Fruit fly (Drosophila melanogaster) whole organism, pupa: Measurements from ENCODE around the gene sdk.
A peak's percentile ranks its signal among the peaks of the same experiment; 100 is the strongest.

Source experiments
- CG10348 ChIP-seq: fragments of 200-800 bp; sonication (Bioruptor generic); IDR thresholded peaks from 2 replicates; pipeline ENCODE4 v1.3.6; 2022; ENCODE audit warnings: missing biosample characterization, missing genetic modification characterization
- CG12605 ChIP-seq: fragments of 200-800 bp; sonication (Bioruptor generic); IDR thresholded peaks from 2 replicates; pipeline ENCODE4 v1.3.6; 2022; ENCODE audit warnings: missing biosample characterization, missing genetic modification characterization
- CG13204 ChIP-seq: fragments of 200-800 bp; sonication (Bioruptor generic); optimal IDR thresholded peaks from 2 replicates; lab custom pipeline; 2018; ENCODE audit warnings: missing biosample characterization, mild to moderate bottlenecking, missing genetic modification characterization, moderate library complexity
- CG14655 ChIP-seq: fragments of 200-800 bp; sonication (Bioruptor generic); optimal IDR thresholded peaks from 3 replicates; lab custom pipeline; 2017; ENCODE audit warnings: mild to moderate bottlenecking, missing biosample characterization, missing genetic modification reagents, missing genetic modification characterization
- CG15710 ChIP-seq: fragments of 200-800 bp; sonication (Bioruptor generic); optimal IDR thresholded peaks from 2 replicates; lab custom pipeline; 2018; ENCODE audit warnings: missing biosample characterization, mild to moderate bottlenecking, missing genetic modification characterization, moderate library complexity
- CG17806 ChIP-seq: fragments of 200-800 bp; sonication (Bioruptor generic); optimal IDR thresholded peaks from 2 replicates; lab custom pipeline; 2018; ENCODE audit warnings: missing biosample characterization, mild to moderate bottlenecking, missing genetic modification characterization, moderate library complexity
- CG32121 ChIP-seq: fragments of 200-800 bp; sonication (Bioruptor generic); IDR thresholded peaks from 2 replicates; pipeline ENCODE4 v1.3.6; 2022; ENCODE audit warnings: missing biosample characterization, missing genetic modification characterization
- CG34367 ChIP-seq: fragments of 200-800 bp; sonication (Bioruptor generic); optimal IDR thresholded peaks from 2 replicates; lab custom pipeline; 2018; ENCODE audit warnings: missing biosample characterization, mild to moderate bottlenecking, missing genetic modification characterization
- CG4496 ChIP-seq: fragments of 200-800 bp; sonication (Bioruptor generic); IDR thresholded peaks from 3 replicates; pipeline ENCODE4 v1.3.6; 2022; ENCODE audit warnings: missing biosample characterization, missing genetic modification characterization
- CG8159 ChIP-seq: fragments of 200-800 bp; sonication (Bioruptor generic); optimal IDR thresholded peaks from 3 replicates; lab custom pipeline; 2018; ENCODE audit warnings: missing biosample characterization, mild to moderate bottlenecking, missing genetic modification characterization, moderate library complexity
- CG8301 ChIP-seq: fragments of 200-800 bp; sonication (Bioruptor generic); optimal IDR thresholded peaks from 2 replicates; lab custom pipeline; 2018; ENCODE audit warnings: missing biosample characterization, mild to moderate bottlenecking, missing genetic modification characterization
- CG9948 ChIP-seq: fragments of 200-800 bp; sonication (Bioruptor generic); optimal IDR thresholded peaks from 2 replicates; lab custom pipeline; 2018; ENCODE audit warnings: missing biosample characterization, mild to moderate bottlenecking, missing genetic modification characterization, moderate library complexity
- D1 ChIP-seq: fragments of 200-800 bp; sonication (Bioruptor generic); optimal IDR thresholded peaks from 2 replicates; lab custom pipeline; 2018; ENCODE audit warnings: missing biosample characterization, mild to moderate bottlenecking, missing genetic modification characterization, moderate library complexity
- EcR ChIP-seq: fragments of 200-800 bp; sonication (Bioruptor generic); optimal IDR thresholded peaks from 3 replicates; lab custom pipeline; 2019; ENCODE audit warnings: missing biosample characterization, missing genetic modification characterization, mild to moderate bottlenecking, moderate library complexity, missing genetic modification reagents
- Ets98B ChIP-seq: fragments of 200-800 bp; sonication (Bioruptor generic); IDR thresholded peaks from 2 replicates; pipeline ENCODE4 v1.3.6; 2022; ENCODE audit warnings: missing biosample characterization, missing genetic modification characterization
- Pif1A ChIP-seq: fragments of 200-800 bp; sonication (Bioruptor generic); optimal IDR thresholded peaks from 3 replicates; lab custom pipeline; 2016; ENCODE audit warnings: missing biosample characterization, missing genetic modification characterization
- Pif1B ChIP-seq: fragments of 200-800 bp; sonication (Bioruptor generic); optimal IDR thresholded peaks from 3 replicates; lab custom pipeline; 2016; ENCODE audit warnings: missing biosample characterization, missing genetic modification characterization
- Snoo ChIP-seq: fragments of 200-800 bp; sonication (Bioruptor generic); optimal IDR thresholded peaks from 3 replicates; lab custom pipeline; 2017; ENCODE audit warnings: missing biosample characterization, mild to moderate bottlenecking, missing genetic modification characterization, inconsistent platforms
- fd96Ca ChIP-seq: fragments of 200-800 bp; sonication (Bioruptor generic); IDR thresholded peaks from 3 replicates; pipeline ENCODE4 v1.3.6; 2022; ENCODE audit warnings: missing biosample characterization, missing genetic modification characterization
- gl ChIP-seq: fragments of 200-800 bp; sonication (Bioruptor generic); optimal IDR thresholded peaks from 2 replicates; lab custom pipeline; 2018; ENCODE audit warnings: missing biosample characterization, mild to moderate bottlenecking, missing genetic modification characterization
- rn ChIP-seq: fragments of 200-800 bp; sonication (Bioruptor generic); IDR thresholded peaks from 2 replicates; pipeline ENCODE4 v1.3.6; 2022; ENCODE audit warnings: missing biosample characterization, missing genetic modification characterization

The sdk gene

dm6 chrX:692811-693764 is 6.5 kb downstream of the sdk start:
- peak; percentile 19 for TF ChIP-seq CG14655
- no peak for TF ChIP-seq fd96Ca (GFP tag; lab: Robert Waterston, UW)
- TF ChIP-seq EcR = peak; percentile 74

- TF ChIP-seq CG8159 (tag; lab: Kevin White, UChicago) (no peak), fd96Ca (GFP tag; lab: Robert Waterston, UW) (no peak), Pif1A (GFP tag; lab: Kevin White, UChicago) (no peak), Pif1B (GFP tag; lab: Kevin White, UChicago) (no peak), EcR (no peak), CG17806 (tag; lab: Kevin White, UChicago) (no peak), CG34367 (tag; lab: Kevin White, UChicago) (no peak), rn (GFP tag; lab: Robert Waterston, UW) (no peak), CG10348 (no peak), D1 (no peak), CG15710 (tag; lab: Kevin White, UChicago) (no peak)
Measured at dm6 chrX:693911-694310, 7.3 kb downstream of the sdk start.

- TF ChIP-seq CG13204 (GFP tag; lab: Kevin White, UChicago) = no peak
- TF ChIP-seq Snoo (tag; lab: Kevin White, UChicago) = no peak
- TF ChIP-seq Pif1A (GFP tag; lab: Kevin White, UChicago) = no peak
- TF ChIP-seq CG8159 (tag; lab: Kevin White, UChicago) = no peak
- TF ChIP-seq gl (tag; lab: Kevin White, UChicago) = no peak
- no peak for TF ChIP-seq CG9948 (tag; lab: Kevin White, UChicago)
- TF ChIP-seq Pif1B (GFP tag; lab: Kevin White, UChicago) = no peak
- TF ChIP-seq, all 21 proteins: peak for 0
Measured at dm6 chrX:694350-694749, 7.7 kb downstream of the sdk start.

dm6 chrX:694776-695175 is 8.1 kb downstream of the sdk start:
- no peak for TF ChIP-seq CG8159 (tag; lab: Kevin White, UChicago)
- no peak for TF ChIP-seq CG32121 (GFP tag; lab: Robert Waterston, UW)
- no peak for TF ChIP-seq CG17806 (tag; lab: Kevin White, UChicago)
- TF ChIP-seq Snoo (tag; lab: Kevin White, UChicago) = no peak
- no peak for TF ChIP-seq CG4496 (GFP tag; lab: Robert Waterston, UW)
- no peak for TF ChIP-seq Pif1B (GFP tag; lab: Kevin White, UChicago)
- TF ChIP-seq CG8301 (tag; lab: Kevin White, UChicago) = no peak
- TF ChIP-seq CG12605 (GFP tag; lab: Robert Waterston, UW) = no peak

- TF ChIP-seq D1 (no peak), fd96Ca (GFP tag; lab: Robert Waterston, UW) (no peak), CG4496 (GFP tag; lab: Robert Waterston, UW) (no peak), CG14655 (no peak), CG8159 (tag; lab: Kevin White, UChicago) (peak; percentile 33), CG10348 (no peak), CG15710 (tag; lab: Kevin White, UChicago) (peak; percentile 13), CG12605 (GFP tag; lab: Robert Waterston, UW) (no peak), CG8301 (tag; lab: Kevin White, UChicago) (no peak), gl (tag; lab: Kevin White, UChicago) (no peak), Ets98B (GFP tag; lab: Robert Waterston, UW) (no peak), Snoo (tag; lab: Kevin White, UChicago) (no peak), CG9948 (tag; lab: Kevin White, UChicago) (peak; percentile 7), CG17806 (tag; lab: Kevin White, UChicago) (peak; percentile 24), Pif1B (GFP tag; lab: Kevin White, UChicago) (no peak), Pif1A (GFP tag; lab: Kevin White, UChicago) (peak; percentile 25), CG34367 (tag; lab: Kevin White, UChicago) (no peak), CG13204 (GFP tag; lab: Kevin White, UChicago) (no peak), rn (GFP tag; lab: Robert Waterston, UW) (no peak), EcR (no peak), CG32121 (GFP tag; lab: Robert Waterston, UW) (no peak)
Measured at dm6 chrX:696064-696463, 9.4 kb downstream of the sdk start.

DNA sequence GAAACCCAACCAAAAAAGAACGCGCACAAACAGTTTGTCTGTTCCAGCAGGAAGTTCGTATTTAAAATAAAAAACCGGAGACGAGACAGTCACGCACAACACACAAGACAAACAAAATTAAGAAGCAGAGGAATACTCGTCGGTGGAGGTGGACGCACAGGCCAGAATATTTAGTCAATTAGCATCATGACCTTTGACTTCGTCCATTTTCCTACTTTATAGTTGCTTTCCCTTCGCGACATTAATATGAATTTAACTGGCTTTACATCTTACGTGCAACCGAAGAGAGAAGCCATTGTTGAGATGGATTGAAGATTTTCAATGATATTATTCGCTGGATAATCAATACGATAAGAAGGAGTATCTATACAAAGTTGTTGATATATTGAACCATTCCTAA is 15.8 kb downstream of the sdk start:
- no peak for TF ChIP-seq CG34367 (tag; lab: Kevin White, UChicago)
- no peak for TF ChIP-seq D1
- TF ChIP-seq CG4496 (GFP tag; lab: Robert Waterston, UW) = no peak
- TF ChIP-seq EcR = no peak
- TF ChIP-seq CG14655 = no peak
- no peak for TF ChIP-seq CG15710 (tag; lab: Kevin White, UChicago)
- no peak for TF ChIP-seq Pif1A (GFP tag; lab: Kevin White, UChicago)
- TF ChIP-seq Ets98B (GFP tag; lab: Robert Waterston, UW) = no peak
- TF ChIP-seq CG8159 (tag; lab: Kevin White, UChicago) = no peak
- TF ChIP-seq Snoo (tag; lab: Kevin White, UChicago) = no peak
